Fruit fly (Drosophila melanogaster) whole organism, embryonic: ENCODE results near the gene CG43999.

Experiments used
- Abd-B ChIP-seq: fragments of 200-800 bp; sonication (Bioruptor generic); optimal IDR thresholded peaks from 2 replicates; lab custom pipeline; 2018; ENCODE audit warnings: missing biosample characterization, mild to moderate bottlenecking, missing genetic modification characterization, moderate library complexity
- B-H2 ChIP-seq: fragments of 200-800 bp; sonication (Bioruptor generic); optimal IDR thresholded peaks from 2 replicates; lab custom pipeline; 2018; ENCODE audit warnings: missing biosample characterization, mild to moderate bottlenecking, missing genetic modification characterization
- CG10543 ChIP-seq: fragments of 200-800 bp; sonication (Bioruptor generic); optimal IDR thresholded peaks from 3 replicates; lab custom pipeline; 2017; ENCODE audit warnings: missing biosample characterization, mild to moderate bottlenecking, missing genetic modification characterization, moderate library complexity
- CG11398 ChIP-seq: fragments of 200-800 bp; sonication (Bioruptor generic); optimal IDR thresholded peaks from 2 replicates; lab custom pipeline; 2016; ENCODE audit warnings: missing biosample characterization, missing genetic modification characterization
- CG12219 ChIP-seq: fragments of 200-800 bp; sonication (Bioruptor generic); optimal IDR thresholded peaks from 3 replicates; lab custom pipeline; 2018; ENCODE audit warnings: missing biosample characterization, mild to moderate bottlenecking, missing genetic modification characterization
- CG14014 ChIP-seq: fragments of 200-800 bp; sonication (Bioruptor generic); IDR thresholded peaks from 2 replicates; pipeline ENCODE4 v1.3.6; 2022; ENCODE audit warnings: missing biosample characterization, missing genetic modification characterization
- CG14710 ChIP-seq: fragments of 200-800 bp; sonication (Bioruptor generic); optimal IDR thresholded peaks from 3 replicates; lab custom pipeline; 2019; ENCODE audit warnings: missing biosample characterization, mild to moderate bottlenecking, missing genetic modification characterization, moderate library complexity
- CG1602 ChIP-seq: fragments of 200-800 bp; sonication (Bioruptor generic); optimal IDR thresholded peaks from 3 replicates; lab custom pipeline; 2016; ENCODE audit warnings: missing biosample characterization, missing genetic modification characterization
- CG1647 ChIP-seq: fragments of 200-800 bp; sonication (Bioruptor generic); optimal IDR thresholded peaks from 3 replicates; lab custom pipeline; 2016; ENCODE audit warnings: missing biosample characterization, missing genetic modification characterization
- CG17385 ChIP-seq: fragments of 200-800 bp; sonication (Bioruptor generic); optimal IDR thresholded peaks from 3 replicates; lab custom pipeline; 2018; ENCODE audit warnings: missing biosample characterization, mild to moderate bottlenecking, missing genetic modification characterization
- CG17829 ChIP-seq: fragments of 200-800 bp; optimal IDR thresholded peaks from 2 replicates; lab custom pipeline; 2019; ENCODE audit warnings: missing biosample characterization, mild to moderate bottlenecking, missing genetic modification characterization, moderate library complexity
- CG17912 ChIP-seq: fragments of 200-800 bp; sonication (Bioruptor generic); optimal IDR thresholded peaks from 2 replicates; lab custom pipeline; 2018; ENCODE audit warnings: missing biosample characterization, mild to moderate bottlenecking, missing genetic modification characterization
- CG2875 ChIP-seq: fragments of 200-800 bp; sonication (Bioruptor generic); optimal IDR thresholded peaks from 2 replicates; lab custom pipeline; 2017; ENCODE audit warnings: missing biosample characterization, mild to moderate bottlenecking, missing genetic modification characterization, missing genetic modification reagents
- CG2889 ChIP-seq: fragments of 200-800 bp; sonication (Bioruptor generic); IDR thresholded peaks from 3 replicates; pipeline ENCODE4 v1.3.6; 2022; ENCODE audit warnings: missing biosample characterization, missing genetic modification characterization
- CG31365 ChIP-seq: fragments of 200-800 bp; sonication (Bioruptor generic); optimal IDR thresholded peaks from 2 replicates; lab custom pipeline; 2018; ENCODE audit warnings: missing biosample characterization, mild to moderate bottlenecking, missing genetic modification characterization
- CG34422 ChIP-seq: fragments of 200-800 bp; sonication (Bioruptor generic); IDR thresholded peaks from 3 replicates; pipeline ENCODE4 v1.3.6; 2022; ENCODE audit warnings: missing biosample characterization, missing genetic modification characterization
- CG4707 ChIP-seq: fragments of 200-800 bp; sonication (Bioruptor generic); optimal IDR thresholded peaks from 2 replicates; lab custom pipeline; 2018; ENCODE audit warnings: missing biosample characterization, mild to moderate bottlenecking, missing genetic modification characterization, moderate library complexity
- CG6765 ChIP-seq: fragments of 200-800 bp; sonication (Bioruptor generic); optimal IDR thresholded peaks from 3 replicates; lab custom pipeline; 2017; ENCODE audit warnings: missing biosample characterization, mild to moderate bottlenecking, missing genetic modification characterization
- CG8359 ChIP-seq: fragments of 200-800 bp; sonication (Bioruptor generic); optimal IDR thresholded peaks from 2 replicates; lab custom pipeline; 2017; ENCODE audit warnings: missing biosample characterization, mild to moderate bottlenecking, missing genetic modification characterization, borderline replicate concordance
- Dref ChIP-seq: fragments of 200-800 bp; sonication (Bioruptor generic); IDR thresholded peaks from 2 replicates; pipeline ENCODE4 v1.3.6; 2022; ENCODE audit warnings: missing biosample characterization, missing genetic modification characterization
- Elba2 ChIP-seq: fragments of 200-800 bp; sonication (Bioruptor generic); optimal IDR thresholded peaks from 3 replicates; lab custom pipeline; 2016; ENCODE audit warnings: missing biosample characterization, missing genetic modification characterization
- Fer2 ChIP-seq: fragments of 200-800 bp; sonication (Bioruptor generic); optimal IDR thresholded peaks from 2 replicates; lab custom pipeline; 2018; ENCODE audit warnings: missing biosample characterization, mild to moderate bottlenecking, missing genetic modification characterization, moderate library complexity
- HLH3B ChIP-seq: fragments of 200-800 bp; sonication (Bioruptor generic); IDR thresholded peaks from 2 replicates; pipeline ENCODE4 v1.3.6; 2022; ENCODE audit warnings: missing biosample characterization, missing genetic modification characterization
- HLHmδ ChIP-seq: fragments of 200-800 bp; sonication (Bioruptor generic); optimal IDR thresholded peaks from 2 replicates; lab custom pipeline; 2018; ENCODE audit warnings: missing biosample characterization, mild to moderate bottlenecking, missing genetic modification characterization, moderate library complexity
- Hr3 ChIP-seq: fragments of 200-800 bp; sonication (Bioruptor generic); optimal IDR thresholded peaks from 3 replicates; lab custom pipeline; 2016; ENCODE audit warnings: missing biosample characterization, missing genetic modification characterization
- Kr ChIP-seq: fragments of 200-800 bp; sonication (Bioruptor generic); optimal IDR thresholded peaks from 2 replicates; lab custom pipeline; 2017; ENCODE audit warnings: missing biosample characterization, mild to moderate bottlenecking, missing genetic modification characterization
- Meics ChIP-seq: fragments of 200-800 bp; sonication (Bioruptor generic); optimal IDR thresholded peaks from 2 replicates; lab custom pipeline; 2017; ENCODE audit warnings: missing biosample characterization, mild to moderate bottlenecking, missing genetic modification characterization
- NFAT ChIP-seq: fragments of 200-800 bp; sonication (Bioruptor generic); IDR thresholded peaks from 2 replicates; pipeline ENCODE4 v1.3.6; 2022; ENCODE audit warnings: missing biosample characterization, missing genetic modification characterization
- Neu2 ChIP-seq: fragments of 200-800 bp; sonication (Bioruptor generic); optimal IDR thresholded peaks from 3 replicates; lab custom pipeline; 2016; ENCODE audit warnings: missing biosample characterization, missing genetic modification characterization, borderline replicate concordance
- Nf-YC ChIP-seq: fragments of 200-800 bp; optimal IDR thresholded peaks from 3 replicates; lab custom pipeline; 2019; ENCODE audit warnings: missing biosample characterization, mild to moderate bottlenecking, missing genetic modification characterization, moderate library complexity
- NfI ChIP-seq: fragments of 200-800 bp; sonication (Bioruptor generic); optimal IDR thresholded peaks from 3 replicates; lab custom pipeline; 2018; ENCODE audit warnings: missing biosample characterization, mild to moderate bottlenecking, missing genetic modification characterization, moderate library complexity
- Ptx1 ChIP-seq: fragments of 200-800 bp; sonication (Bioruptor generic); IDR thresholded peaks from 2 replicates; pipeline ENCODE4 v1.3.6; 2022; ENCODE audit warnings: missing biosample characterization, missing genetic modification characterization
- Side ChIP-seq: fragments of 200-800 bp; sonication (Bioruptor generic); optimal IDR thresholded peaks from 2 replicates; lab custom pipeline; 2016; ENCODE audit warnings: missing biosample characterization, missing genetic modification characterization
- Sox100B ChIP-seq: fragments of 200-800 bp; sonication (Bioruptor generic); optimal IDR thresholded peaks from 3 replicates; lab custom pipeline; 2018; ENCODE audit warnings: missing biosample characterization, mild to moderate bottlenecking, missing genetic modification characterization
- bbx ChIP-seq: fragments of 200-800 bp; sonication (Bioruptor generic); IDR thresholded peaks from 2 replicates; pipeline ENCODE4 v1.3.6; 2022; ENCODE audit warnings: missing biosample characterization, missing genetic modification characterization; ENCODE audit not compliant: partially characterized antibody
- chn ChIP-seq: fragments of 200-800 bp; sonication (Bioruptor generic); optimal IDR thresholded peaks from 2 replicates; lab custom pipeline; 2016; ENCODE audit warnings: missing biosample characterization, missing genetic modification characterization
- dati ChIP-seq: fragments of 200-800 bp; sonication (Bioruptor generic); IDR thresholded peaks from 2 replicates; pipeline ENCODE4 v1.3.6; 2022; ENCODE audit warnings: missing biosample characterization, missing genetic modification characterization
- esg ChIP-seq: fragments of 200-800 bp; sonication (Bioruptor generic); conservative IDR thresholded peaks from 2 replicates; pipeline ENCODE4 v1.3.6; 2022; ENCODE audit warnings: missing biosample characterization, missing genetic modification characterization
- eyg ChIP-seq: fragments of 200-800 bp; sonication (Bioruptor generic); optimal IDR thresholded peaks from 3 replicates; lab custom pipeline; 2016; ENCODE audit warnings: missing biosample characterization, missing genetic modification characterization
- gcm2 ChIP-seq: fragments of 200-800 bp; sonication (Bioruptor generic); optimal IDR thresholded peaks from 2 replicates; lab custom pipeline; 2016; ENCODE audit warnings: missing biosample characterization, missing genetic modification characterization
- gem ChIP-seq: fragments of 200-800 bp; sonication (Bioruptor generic); optimal IDR thresholded peaks from 2 replicates; lab custom pipeline; 2019; ENCODE audit warnings: missing biosample characterization, mild to moderate bottlenecking, missing genetic modification characterization, moderate library complexity
- lilli ChIP-seq: fragments of 200-800 bp; sonication (Bioruptor generic); optimal IDR thresholded peaks from 3 replicates; lab custom pipeline; 2016; ENCODE audit warnings: missing biosample characterization, missing genetic modification characterization
- onecut ChIP-seq: fragments of 200-800 bp; sonication (Bioruptor generic); IDR thresholded peaks from 2 replicates; pipeline ENCODE4 v1.3.6; 2022; ENCODE audit warnings: missing biosample characterization, missing genetic modification characterization
- prd ChIP-seq, 3 experiments: fragments of >200 bp in 2 of 3; fragments of 200-800 bp in 1 of 3; sonication (Bioruptor generic) in 1 of 3; optimal IDR thresholded peaks in 2 of 3; IDR thresholded peaks in 1 of 3; 2 replicates in 2 of 3; 3 replicates in 1 of 3; pipeline versions ENCODE4 v1.3.6 to Lab custom; 2017 to 2022; ENCODE audit warnings: missing biosample characterization in 1 of 3, missing genetic modification characterization in 1 of 3
- pum ChIP-seq: fragments of 200-800 bp; sonication (Bioruptor generic); optimal IDR thresholded peaks from 2 replicates; lab custom pipeline; 2016; ENCODE audit warnings: missing biosample characterization, missing genetic modification characterization
- sd ChIP-seq: fragments of 200-800 bp; sonication (Bioruptor generic); optimal IDR thresholded peaks from 3 replicates; lab custom pipeline; 2018; ENCODE audit warnings: missing biosample characterization, mild to moderate bottlenecking, missing genetic modification characterization, moderate library complexity
- unc-4 ChIP-seq: fragments of 200-800 bp; sonication (Bioruptor generic); IDR thresholded peaks from 2 replicates; pipeline ENCODE4 v1.3.6; 2022; ENCODE audit warnings: missing biosample characterization, missing genetic modification characterization; ENCODE audit not compliant: partially characterized antibody
- vnd ChIP-seq: fragments of 200-800 bp; sonication (Bioruptor generic); IDR thresholded peaks from 3 replicates; pipeline ENCODE4 v1.3.6; 2022; ENCODE audit warnings: missing biosample characterization, missing genetic modification characterization; ENCODE audit not compliant: partially characterized antibody

CG43999 gene

DNA sequence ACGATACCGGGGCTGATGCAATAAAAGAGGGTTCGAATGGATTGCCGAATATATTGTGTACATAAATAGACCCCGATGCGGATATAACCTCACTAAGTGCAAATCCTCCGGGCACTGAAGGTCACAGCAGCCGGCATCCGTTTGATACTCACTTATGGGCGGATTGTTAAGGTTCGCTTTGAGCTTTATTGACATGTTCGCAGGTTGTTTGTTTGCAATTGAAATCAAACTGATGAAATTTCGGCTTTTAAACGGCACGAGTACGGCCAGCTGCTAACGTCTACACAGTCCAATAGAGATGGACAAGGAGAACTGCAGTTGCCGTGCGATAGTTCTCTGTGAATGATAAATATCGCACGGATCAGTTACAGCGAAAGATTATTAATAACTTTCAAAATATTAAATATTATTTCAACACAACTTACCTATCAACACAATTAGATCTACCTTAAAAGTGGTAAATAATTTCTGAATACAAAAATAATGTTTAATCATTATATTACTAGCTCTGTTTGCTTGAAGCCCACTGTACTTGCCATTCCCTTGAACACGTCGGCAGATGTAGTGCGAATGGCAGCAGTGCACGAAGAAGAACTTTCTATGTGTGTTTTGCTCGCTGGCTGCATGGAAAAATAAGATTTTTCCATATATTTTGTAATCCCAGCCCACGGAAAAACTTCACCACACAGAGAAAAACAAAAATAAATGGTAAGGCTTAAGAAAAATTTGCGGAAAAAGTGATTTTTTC, 29.5 kb upstream of the CG43999 start, which contains the start of the genes GluProRS and AP-1sigma (continued):
- TF ChIP-seq CG4707 (peak; percentile 96), CG17829 (peak; percentile 89), dati (GFP tag; lab: Robert Waterston, UW) (peak; percentile 84), Hr3 (GFP tag; lab: Kevin White, UChicago) (peak; percentile 93), CG2875 (GFP tag; lab: Kevin White, UChicago) (peak; percentile 60), Kr (GFP tag; lab: Kevin White, UChicago) (no peak), CG1602 (peak; percentile 94), CG31365 (tag; lab: Kevin White, UChicago) (peak; percentile 32), onecut (GFP tag; lab: Robert Waterston, UW) (peak; percentile 82), CG14710 (peak; percentile 92), CG11398 (GFP tag; lab: Kevin White, UChicago) (peak; percentile 28), Sox100B (GFP tag; lab: Kevin White, UChicago) (peak; percentile 82), CG6765 (GFP tag; lab: Kevin White, UChicago) (peak; percentile 49), Abd-B (peak; percentile 92), CG34422 (peak; percentile 98), HLH3B (GFP tag; lab: Robert Waterston, UW) (peak; percentile 97), Fer2 (tag; lab: Kevin White, UChicago) (peak; percentile 82), CG1647 (GFP tag; lab: Kevin White, UChicago) (peak; percentile 90), Meics (GFP tag; lab: Kevin White, UChicago) (peak; percentile 87), CG12219 (GFP tag; lab: Kevin White, UChicago) (peak; percentile 68), prd (optimal IDR thresholded peaks at IDR 0.05; lab: Kevin White, UChicago) (no peak), prd (GFP tag; IDR thresholded peaks at IDR 0.05; lab: Robert Waterston, UW) (peak; percentile 98), CG10543 (peak; percentile 82), gem (peak; percentile 95), HLHmδ (GFP tag; lab: Kevin White, UChicago) (no peak), lilli (peak; percentile 95), chn (GFP tag; lab: Kevin White, UChicago) (peak; percentile 90), CG2889 (GFP tag; lab: Robert Waterston, UW) (peak; percentile 92), CG17912 (peak; percentile 39), bbx (GFP tag; lab: Robert Waterston, UW) (peak; percentile 85), CG14014 (GFP tag; lab: Robert Waterston, UW) (peak; percentile 95), pum (GFP tag; lab: Kevin White, UChicago) (peak; percentile 88), Side (GFP tag; lab: Kevin White, UChicago) (peak; percentile 60), Nf-YC (peak; percentile 82), CG17385 (peak; percentile 97), Elba2 (peak; percentile 73), B-H2 (GFP tag; lab: Kevin White, UChicago) (peak; percentile 86), CG8359 (GFP tag; lab: Kevin White, UChicago) (peak; percentile 58), Dref (GFP tag; lab: Robert Waterston, UW) (peak; percentile 45), esg (GFP tag; lab: Robert Waterston, UW) (peak; percentile 95), sd (tag; lab: Kevin White, UChicago) (no peak), eyg (GFP tag; lab: Kevin White, UChicago) (peak; percentile 48), Neu2 (GFP tag; lab: Kevin White, UChicago) (no peak), unc-4 (GFP tag; lab: Robert Waterston, UW) (peak; percentile 90), Ptx1 (GFP tag; lab: Robert Waterston, UW) (peak; percentile 99), vnd (GFP tag; lab: Robert Waterston, UW) (peak; percentile 93), NfI (GFP tag; lab: Kevin White, UChicago) (peak; percentile 88), NFAT (GFP tag; lab: Robert Waterston, UW) (peak; percentile 95), gcm2 (GFP tag; lab: Kevin White, UChicago) (peak; percentile 71)
